Worm (Caenorhabditis elegans) whole organism, young adult: Measurements from ENCODE around the gene mab-5.

ENCODE experiments used
- F52B5.7 ChIP-seq: sonication (generic microtip); optimal IDR thresholded peaks from 2 replicates; lab custom pipeline; 2016; ENCODE audit warnings: mild to moderate bottlenecking, missing genetic modification characterization, missing compliant biosample characterization
- K12H6.12 ChIP-seq: fragments of 200-800 bp; sonication (Bioruptor generic); optimal IDR thresholded peaks from 2 replicates; lab custom pipeline; 2018; ENCODE audit warnings: mild to moderate bottlenecking, missing genetic modification characterization, missing compliant biosample characterization
- Y53F4B.3 ChIP-seq: fragments of 200-800 bp; sonication (Bioruptor generic); IDR thresholded peaks from 2 replicates; pipeline ENCODE4 v1.3.6; 2022; ENCODE audit warnings: missing genetic modification reagents, missing genetic modification characterization, missing compliant biosample characterization
- Y56A3A.18 ChIP-seq: fragments of 200-800 bp; sonication (Bioruptor generic); IDR thresholded peaks from 2 replicates; pipeline ENCODE4 v1.3.6; 2022; ENCODE audit warnings: missing genetic modification reagents, missing genetic modification characterization, missing compliant biosample characterization
- ama-1 ChIP-seq, 3 experiments: fragments of 150-350 bp in 1 of 3; sonication (generic microtip) in 2 of 3; optimal IDR thresholded peaks; 2 replicates each; lab custom pipeline; 2014 to 2018; ENCODE audit warnings: missing biosample characterization in 2 of 3, missing genetic modification characterization in 2 of 3, missing genetic modification reagents in 2 of 3
- cebp-2 ChIP-seq: fragments of 200-800 bp; sonication (Bioruptor generic); IDR thresholded peaks from 2 replicates; pipeline ENCODE4 v1.3.6; 2022; ENCODE audit warnings: missing genetic modification characterization, missing compliant biosample characterization
- him-1 ChIP-seq: sonication (generic microtip); optimal IDR thresholded peaks from 2 replicates; lab custom pipeline; 2016; ENCODE audit warnings: missing genotype, missing genetic modification reagents, missing genetic modification characterization, missing compliant biosample characterization
- lin-35 ChIP-seq, 3 experiments: fragments of 150-350 bp in 2 of 3; sonication (generic microtip) in 1 of 3; optimal IDR thresholded peaks; 2 replicates each; lab custom pipeline; 2014 to 2018; ENCODE audit warnings: missing biosample characterization in 3 of 3, missing genetic modification characterization in 3 of 3, missing genetic modification reagents in 3 of 3
- lir-1 ChIP-seq: fragments of 200-800 bp; sonication (Bioruptor generic); conservative IDR thresholded peaks from 2 replicates; pipeline ENCODE4 v1.3.6; 2022; ENCODE audit warnings: missing genetic modification reagents, missing genetic modification characterization, missing compliant biosample characterization
- nfya-2 ChIP-seq: fragments of 200-800 bp; sonication (Bioruptor generic); IDR thresholded peaks from 2 replicates; pipeline ENCODE4 v1.3.6; 2022; ENCODE audit warnings: missing genetic modification reagents, missing genetic modification characterization, missing compliant biosample characterization
- sea-2 ChIP-seq: fragments of 200-800 bp; sonication (Bioruptor generic); IDR thresholded peaks from 2 replicates; pipeline ENCODE4 v1.3.6; 2022; ENCODE audit warnings: missing genetic modification characterization, missing compliant biosample characterization
- unc-130 ChIP-seq: sonication (generic microtip); optimal IDR thresholded peaks from 2 replicates; lab custom pipeline; 2016; ENCODE audit warnings: missing genetic modification reagents, missing genetic modification characterization, missing compliant biosample characterization
- ztf-28 ChIP-seq: fragments of 200-800 bp; sonication (Bioruptor generic); IDR thresholded peaks from 2 replicates; pipeline ENCODE4 v1.3.6; 2022; ENCODE audit warnings: missing genetic modification reagents, missing genetic modification characterization, missing compliant biosample characterization
- ztf-6 ChIP-seq: fragments of 200-800 bp; sonication (Bioruptor generic); IDR thresholded peaks from 2 replicates; pipeline ENCODE4 v1.3.6; 2022; ENCODE audit warnings: missing genetic modification reagents, missing genetic modification characterization, missing compliant biosample characterization

- no peak for TF ChIP-seq unc-130 (GFP tag; lab: Kevin White, UChicago)
- TF ChIP-seq Y56A3A.18 (GFP tag; lab: Robert Waterston, UW) = no peak
- TF ChIP-seq lir-1 (GFP tag; lab: Robert Waterston, UW) = no peak
- TF ChIP-seq sea-2 (GFP tag; lab: Robert Waterston, UW) = no peak
- no peak for TF ChIP-seq ama-1 (optimal IDR thresholded peaks at IDR 0.05; lab: Kevin White, UChicago)
- TF ChIP-seq ama-1 (GFP tag; optimal IDR thresholded peaks at IDR 0.05; lab: Kevin White, UChicago) = no peak
- no peak for TF ChIP-seq F52B5.7 (tag; lab: Kevin White, UChicago)
- no peak for TF ChIP-seq ztf-6 (GFP tag; lab: Robert Waterston, UW)
- no peak for TF ChIP-seq cebp-2 (GFP tag; lab: Robert Waterston, UW)
- TF ChIP-seq K12H6.12 (tag; lab: Kevin White, UChicago) = no peak
- TF ChIP-seq ztf-28 (GFP tag; lab: Robert Waterston, UW) = no peak
- no peak for TF ChIP-seq Y53F4B.3 (GFP tag; lab: Robert Waterston, UW)
- TF ChIP-seq nfya-2 (GFP tag; lab: Robert Waterston, UW) = no peak
- TF ChIP-seq him-1 (tag; lab: Kevin White, UChicago) = no peak
- no peak for TF ChIP-seq lin-35 (GFP tag; optimal IDR thresholded peaks at IDR 0.05; lab: Kevin White, UChicago)
Observed at ce11 chrIII:7767415-7767814, 15.8 kb downstream of the mab-5 start, which contains the start of gene ZK686.5.
